Worm (Caenorhabditis elegans) whole organism, L4/young adult: ENCODE data around the gene F49C5.10.

Experiments used
- dao-5 ChIP-seq: sonication (generic microtip); optimal IDR thresholded peaks from 2 replicates; lab custom pipeline; 2016; ENCODE audit warnings: missing genotype, missing genetic modification characterization, moderate library complexity, missing compliant biosample characterization
- him-1 ChIP-seq: sonication (generic microtip); optimal IDR thresholded peaks from 2 replicates; lab custom pipeline; 2016; ENCODE audit warnings: missing genotype, missing genetic modification reagents, missing genetic modification characterization, missing compliant biosample characterization

DNA sequence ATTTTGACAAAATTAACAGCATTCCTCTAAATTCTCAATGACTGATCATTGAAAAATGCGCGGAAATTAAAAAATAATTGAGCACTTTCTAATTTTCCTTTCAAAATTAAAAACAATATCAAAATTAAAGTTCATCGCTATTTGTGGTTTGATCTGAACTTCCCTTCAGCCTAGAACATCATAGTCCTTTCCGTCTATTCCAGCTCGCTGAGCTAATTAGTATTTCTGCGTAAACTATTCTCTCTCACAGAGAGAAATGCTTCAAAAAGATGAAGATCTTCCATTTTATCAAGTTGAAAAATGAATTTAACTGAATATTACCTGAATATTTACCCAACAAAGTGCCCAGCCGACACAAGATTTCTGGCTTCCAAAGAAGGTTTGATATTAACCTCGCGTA, 39.5 kb upstream of the F49C5.10 start, which contains the start of gene srh-68:
- TF ChIP-seq him-1 (no peak), dao-5 (tag; lab: Kevin White, UChicago) (no peak)
